Fruit fly (Drosophila melanogaster): ENCODE results near the gene CG42554.

Gene CG42554

dm6 chr3L:883786-884185 lies 48.3 kb downstream of the CG42554 start:
- no peak for TF ChIP-seq brk (GFP tag; optimal IDR thresholded peaks at IDR 0.05)
- no peak for TF ChIP-seq HLH106 (tag; optimal IDR thresholded peaks at IDR 0.05)
- TF ChIP-seq CG9705 (GFP tag; optimal IDR thresholded peaks at IDR 0.05), result no peak
- no peak for TF ChIP-seq Hr78 (GFP tag; optimal IDR thresholded peaks at IDR 0.05)
- no peak for TF ChIP-seq N (GFP tag; optimal IDR thresholded peaks at IDR 0.05)
- TF ChIP-seq Sp1 (GFP tag; optimal IDR thresholded peaks at IDR 0.05), result no peak
- TF ChIP-seq woc (GFP tag; optimal IDR thresholded peaks at IDR 0.05), result no peak
- TF ChIP-seq rgr (GFP tag; optimal IDR thresholded peaks at IDR 0.05), result no peak
- TF ChIP-seq GATAd (GFP tag; optimal IDR thresholded peaks at IDR 0.05), result no peak

- no peak for TF ChIP-seq CrebA (GFP tag; optimal IDR thresholded peaks at IDR 0.05; ENCODE audit: borderline replicate concordance)
- no peak for TF ChIP-seq CG32264 (GFP tag; optimal IDR thresholded peaks at IDR 0.05)
- TF ChIP-seq fru (GFP tag; optimal IDR thresholded peaks at IDR 0.05), result no peak
- TF ChIP-seq Abd-B (GFP tag; optimal IDR thresholded peaks at IDR 0.05), result no peak
- TF ChIP-seq psq (GFP tag; optimal IDR thresholded peaks at IDR 0.05), result no peak
Measured at dm6 chr3L:884239-884638, 48.8 kb downstream of the CG42554 start.

dm6 chr3L:885006-885405 lies 49.5 kb downstream of the CG42554 start:
- TF ChIP-seq Rel (GFP tag; optimal IDR thresholded peaks at IDR 0.05), result no peak
- TF ChIP-seq Rel (tag; optimal IDR thresholded peaks at IDR 0.05), result peak; percentile 14
- no peak for TF ChIP-seq tai (GFP tag; optimal IDR thresholded peaks at IDR 0.05)

dm6 chr3L:885624-886257 lies 50.3 kb downstream of the CG42554 start:
- TF ChIP-seq Myc (optimal IDR thresholded peaks at IDR 0.05), result no peak

Measured in whole organism, wandering third instar larva.